Worm (Caenorhabditis elegans): ENCODE results near the gene ttr-2.

DNA sequence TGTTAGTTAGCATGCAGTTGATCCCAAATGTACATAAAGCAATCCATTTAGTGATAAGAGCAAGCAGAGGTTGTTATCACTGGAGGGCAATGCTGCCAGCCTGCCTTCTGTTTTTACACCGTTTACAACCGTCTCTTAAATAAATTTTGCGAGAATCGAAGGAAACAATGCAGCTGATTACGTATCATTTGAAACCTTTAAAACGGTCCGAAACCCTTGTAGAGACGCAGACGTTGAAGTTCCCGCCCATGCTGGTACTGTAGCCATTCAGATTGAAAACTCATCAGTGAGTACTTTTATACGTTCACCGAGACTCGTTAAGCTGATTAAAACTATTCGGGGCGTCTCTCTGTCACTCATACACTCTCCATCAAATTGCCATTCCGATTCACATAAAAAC lies 2.8 kb downstream of the ttr-2 start:
- TF ChIP-seq tbx-11 (GFP tag; IDR thresholded peaks at IDR 0.05) = no peak
- no peak for TF ChIP-seq B0310.2 (tag; optimal IDR thresholded peaks at IDR 0.05)
- no peak for TF ChIP-seq flt-1 (GFP tag; IDR thresholded peaks at IDR 0.05)
- no peak for TF ChIP-seq ama-1 (optimal IDR thresholded peaks at IDR 0.05)
- no peak for TF ChIP-seq F13C5.2 (tag; optimal IDR thresholded peaks at IDR 0.05)
- TF ChIP-seq aly-1 (tag; optimal IDR thresholded peaks at IDR 0.05) = no peak
- no peak for TF ChIP-seq hmg-4 (GFP tag; optimal IDR thresholded peaks at IDR 0.05)
- TF ChIP-seq hnd-1 (tag; optimal IDR thresholded peaks at IDR 0.05) = no peak
- TF ChIP-seq sea-1 (GFP tag; conservative IDR thresholded peaks at IDR 0.05) = no peak
- TF ChIP-seq pes-1 (GFP tag; IDR thresholded peaks at IDR 0.05) = no peak
- TF ChIP-seq hmbx-1 (tag; optimal IDR thresholded peaks at IDR 0.05) = no peak
